Worm (Caenorhabditis elegans) whole organism, L1 larva: Measurements from ENCODE around the gene srh-100.

ENCODE experiments used
- C04F5.9 ChIP-seq: sonication (generic microtip); optimal IDR thresholded peaks from 2 replicates; lab custom pipeline; 2016; ENCODE audit warnings: missing genetic modification characterization, missing compliant biosample characterization
- C16A3.4 ChIP-seq: fragments of 150-350 bp; optimal IDR thresholded peaks from 2 replicates; lab custom pipeline; 2014; ENCODE audit warnings: missing biosample characterization, missing genetic modification characterization
- C34B4.2 ChIP-seq: sonication (generic microtip); optimal IDR thresholded peaks from 2 replicates; lab custom pipeline; 2017; ENCODE audit warnings: mild to moderate bottlenecking, missing genetic modification characterization, missing compliant biosample characterization
- F16B12.6 ChIP-seq: fragments of 150-350 bp; optimal IDR thresholded peaks from 2 replicates; lab custom pipeline; 2014; ENCODE audit warnings: missing biosample characterization, missing genetic modification characterization
- aha-1 ChIP-seq: fragments of 150-350 bp; optimal IDR thresholded peaks from 2 replicates; lab custom pipeline; 2014; ENCODE audit warnings: missing biosample characterization, missing genetic modification characterization
- alr-1 ChIP-seq: fragments of 200-800 bp; sonication (Bioruptor generic); optimal IDR thresholded peaks from 2 replicates; lab custom pipeline; 2018; ENCODE audit warnings: borderline replicate concordance, mild to moderate bottlenecking, missing genetic modification characterization, missing compliant biosample characterization
- ama-1 ChIP-seq: fragments of 150-350 bp; optimal IDR thresholded peaks from 2 replicates; lab custom pipeline; 2014
- ceh-63 ChIP-seq: fragments of 200-800 bp; sonication (Bioruptor generic); optimal IDR thresholded peaks from 2 replicates; lab custom pipeline; 2018; ENCODE audit warnings: mild to moderate bottlenecking, missing genetic modification characterization, missing compliant biosample characterization
- dpl-1 ChIP-seq, 3 experiments: fragments of 150-350 bp in 2 of 3; sonication (generic microtip) in 1 of 3; optimal IDR thresholded peaks; 2 replicates each; lab custom pipeline; 2014 to 2017; ENCODE audit warnings: missing biosample characterization in 3 of 3, missing genetic modification characterization in 3 of 3, missing genetic modification reagents in 3 of 3
- efl-1 ChIP-seq, 4 experiments: fragments of 150-350 bp; optimal IDR thresholded peaks in 3 of 4; peaks in 1 of 4; 1 replicate in 1 of 4; 2 replicates in 3 of 4; lab custom pipeline; 2014; ENCODE audit warnings: missing biosample characterization in 2 of 4, missing genetic modification characterization in 2 of 4, missing genetic modification reagents in 2 of 4
- fkh-10 ChIP-seq: sonication (generic microtip); optimal IDR thresholded peaks from 2 replicates; lab custom pipeline; 2017; ENCODE audit warnings: missing biosample characterization, missing genetic modification reagents, missing genetic modification characterization
- fkh-8 ChIP-seq: sonication (generic microtip); optimal IDR thresholded peaks from 2 replicates; lab custom pipeline; 2016; ENCODE audit warnings: mild to moderate bottlenecking, missing genetic modification characterization, missing compliant biosample characterization
- fos-1 ChIP-seq: fragments of 150-350 bp; optimal IDR thresholded peaks from 2 replicates; lab custom pipeline; 2014; ENCODE audit warnings: missing biosample characterization, missing genetic modification characterization
- grh-1 ChIP-seq: fragments of 200-800 bp; sonication (Bioruptor generic); IDR thresholded peaks from 2 replicates; pipeline ENCODE4 v1.3.6; 2022; ENCODE audit warnings: missing genetic modification reagents, missing genetic modification characterization, missing compliant biosample characterization
- hlh-4 ChIP-seq: sonication (generic microtip); optimal IDR thresholded peaks from 2 replicates; lab custom pipeline; 2016; ENCODE audit warnings: mild to moderate bottlenecking, missing genetic modification characterization, missing compliant biosample characterization
- isw-1 ChIP-seq: fragments of 200-800 bp; sonication (Bioruptor generic); IDR thresholded peaks from 2 replicates; pipeline ENCODE4 v1.3.6; 2022; ENCODE audit warnings: missing genetic modification characterization, missing compliant biosample characterization
- lin-15B ChIP-seq: fragments of 150-350 bp; sonication (generic microtip); optimal IDR thresholded peaks from 3 replicates; lab custom pipeline; 2014; ENCODE audit warnings: missing biosample characterization, missing genetic modification characterization
- mab-9 ChIP-seq: fragments of 200-800 bp; sonication (Bioruptor generic); IDR thresholded peaks from 2 replicates; pipeline ENCODE4 v1.3.6; 2022; ENCODE audit warnings: missing genetic modification reagents, missing genetic modification characterization, missing compliant biosample characterization
- nhr-12 ChIP-seq: sonication (generic microtip); optimal IDR thresholded peaks from 2 replicates; lab custom pipeline; 2017; ENCODE audit warnings: missing biosample characterization, missing genetic modification characterization
- nhr-237 ChIP-seq: fragments of 150-350 bp; optimal IDR thresholded peaks from 2 replicates; lab custom pipeline; 2014; ENCODE audit warnings: missing biosample characterization, missing genetic modification characterization
- nhr-71 ChIP-seq: sonication (generic microtip); optimal IDR thresholded peaks from 2 replicates; lab custom pipeline; 2016; ENCODE audit warnings: mild to moderate bottlenecking, missing genetic modification characterization, moderate library complexity, missing compliant biosample characterization
- nhr-77 ChIP-seq: fragments of 150-350 bp; optimal IDR thresholded peaks from 2 replicates; lab custom pipeline; 2014; ENCODE audit warnings: missing biosample characterization, missing genetic modification characterization
- nhr-85 ChIP-seq: sonication (generic microtip); peaks from one replicate; lab custom pipeline; 2016; ENCODE audit warnings: missing genetic modification characterization, inconsistent platforms, missing compliant biosample characterization
- nhr-90 ChIP-seq: sonication (generic microtip); optimal IDR thresholded peaks from 2 replicates; lab custom pipeline; 2016; ENCODE audit warnings: mild to moderate bottlenecking, missing genetic modification characterization, missing compliant biosample characterization; ENCODE audit not compliant: poor library complexity
- pag-3 ChIP-seq: sonication (generic microtip); optimal IDR thresholded peaks from 2 replicates; lab custom pipeline; 2017; ENCODE audit warnings: missing genetic modification characterization, mild to moderate bottlenecking, missing compliant biosample characterization, antibody characterized with exemption, borderline replicate concordance; ENCODE audit not compliant: insufficient read depth
- pax-3 ChIP-seq: fragments of 200-800 bp; sonication (Bioruptor generic); optimal IDR thresholded peaks from 2 replicates; lab custom pipeline; 2018; ENCODE audit warnings: mild to moderate bottlenecking, missing genetic modification characterization, moderate library complexity, missing compliant biosample characterization
- rnt-1 ChIP-seq: sonication (generic microtip); optimal IDR thresholded peaks from 2 replicates; lab custom pipeline; 2016; ENCODE audit warnings: mild to moderate bottlenecking, missing genetic modification characterization, moderate library complexity, missing compliant biosample characterization
- skn-1 ChIP-seq: fragments of 150-350 bp; optimal IDR thresholded peaks from 2 replicates; lab custom pipeline; 2014; ENCODE audit warnings: missing biosample characterization, missing genetic modification characterization
- snpc-4 ChIP-seq: fragments of 150-350 bp; optimal IDR thresholded peaks from 2 replicates; lab custom pipeline; 2014; ENCODE audit warnings: missing biosample characterization, missing genetic modification characterization
- sox-4 ChIP-seq: sonication (generic microtip); optimal IDR thresholded peaks from 2 replicates; lab custom pipeline; 2016; ENCODE audit warnings: missing genetic modification characterization, missing compliant biosample characterization
- sup-37 ChIP-seq: fragments of 200-800 bp; sonication (Bioruptor generic); optimal IDR thresholded peaks from 2 replicates; lab custom pipeline; 2018; ENCODE audit warnings: mild to moderate bottlenecking, missing genetic modification characterization, missing compliant biosample characterization
- swsn-7 ChIP-seq: sonication (generic microtip); optimal IDR thresholded peaks from 2 replicates; lab custom pipeline; 2016; ENCODE audit warnings: missing genetic modification characterization, missing compliant biosample characterization
- unc-130 ChIP-seq: fragments of 150-350 bp; optimal IDR thresholded peaks from 2 replicates; lab custom pipeline; 2017; ENCODE audit warnings: missing biosample characterization, missing genetic modification characterization, inconsistent platforms
- unc-30 ChIP-seq: sonication (generic microtip); optimal IDR thresholded peaks from 2 replicates; lab custom pipeline; 2017; ENCODE audit warnings: missing biosample characterization, missing genetic modification characterization
- unc-98 ChIP-seq: fragments of 200-800 bp; sonication (Bioruptor generic); IDR thresholded peaks from 2 replicates; pipeline ENCODE4 v1.3.6; 2022; ENCODE audit warnings: missing genetic modification characterization, missing compliant biosample characterization
- xbp-1 ChIP-seq: sonication (generic microtip); optimal IDR thresholded peaks from 2 replicates; lab custom pipeline; 2016; ENCODE audit warnings: missing genetic modification characterization, missing compliant biosample characterization
- zip-4 ChIP-seq: fragments of 200-800 bp; sonication (Bioruptor generic); optimal IDR thresholded peaks from 2 replicates; lab custom pipeline; 2018; ENCODE audit warnings: mild to moderate bottlenecking, missing genetic modification characterization, moderate library complexity, missing compliant biosample characterization
- ztf-4 ChIP-seq: fragments of 150-350 bp; optimal IDR thresholded peaks from 2 replicates; lab custom pipeline; 2014; ENCODE audit warnings: missing biosample characterization, missing genetic modification characterization

Gene srh-100

ce11 chrII:3675176-3675575, 39.3 kb downstream of the srh-100 start, which contains the start of gene F19B10.2:
Gene F19B10.2 (plus strand): TSS chrII:3675476.
- TF ChIP-seq ztf-4 (tag; lab: Kevin White, UChicago) (no peak), F16B12.6 (tag; lab: Kevin White, UChicago) (no peak), nhr-77 (no peak), C34B4.2 (tag; lab: Kevin White, UChicago) (no peak), nhr-85 (tag; lab: Kevin White, UChicago) (no peak), nhr-71 (no peak), rnt-1 (tag; lab: Kevin White, UChicago) (no peak), C16A3.4 (no peak), nhr-12 (no peak), sox-4 (tag; lab: Kevin White, UChicago) (no peak), nhr-237 (tag; lab: Kevin White, UChicago) (no peak), grh-1 (GFP tag; lab: Robert Waterston, UW) (no peak), lin-15B (tag; lab: Kevin White, UChicago) (no peak), nhr-90 (tag; lab: Kevin White, UChicago) (no peak), ceh-63 (no peak), dpl-1 (GFP tag; optimal IDR thresholded peaks at IDR 0.05; lab: Kevin White, UChicago) (no peak), unc-98 (GFP tag; lab: Robert Waterston, UW) (no peak)
- TF ChIP-seq, all 84 proteins: peak for 0

ce11 chrII:3673493-3673892, 41.0 kb downstream of the srh-100 start, which contains the start of gene sea-1:
Gene sea-1 (minus strand): TSS chrII:3673593.
- no peak for TF ChIP-seq mab-9
- TF ChIP-seq C16A3.4, result no peak
- TF ChIP-seq nhr-90 (tag; lab: Kevin White, UChicago), result no peak

ce11 chrII:3670956-3671355, 43.5 kb downstream of the srh-100 start, which contains the start of gene srx-98:
Gene srx-98 (minus strand): TSS chrII:3671056.
- no peak for TF ChIP-seq aha-1 (tag; lab: Kevin White, UChicago)
- no peak for TF ChIP-seq fkh-8 (tag; lab: Kevin White, UChicago)
- TF ChIP-seq nhr-77, result no peak
- no peak for TF ChIP-seq fos-1 (tag; lab: Kevin White, UChicago)
- no peak for TF ChIP-seq swsn-7 (tag; lab: Kevin White, UChicago)
- TF ChIP-seq xbp-1 (tag; lab: Kevin White, UChicago), result no peak
- TF ChIP-seq mab-9, result no peak
- no peak for TF ChIP-seq pag-3 (tag; lab: Kevin White, UChicago)
- TF ChIP-seq unc-30 (tag; lab: Kevin White, UChicago), result no peak
- no peak for TF ChIP-seq isw-1
- no peak for TF ChIP-seq hlh-4 (tag; lab: Kevin White, UChicago)
- no peak for TF ChIP-seq snpc-4 (tag; lab: Kevin White, UChicago)
- TF ChIP-seq nhr-237 (tag; lab: Kevin White, UChicago), result no peak
- no peak for TF ChIP-seq skn-1 (tag; lab: Kevin White, UChicago)
- no peak for TF ChIP-seq fkh-10 (GFP tag; lab: Kevin White, UChicago)
- no peak for TF ChIP-seq alr-1 (tag; lab: Kevin White, UChicago)
- no peak for TF ChIP-seq C04F5.9
- TF ChIP-seq, all 84 proteins: peak for 0

ce11 chrII:3669315-3669714, 45.2 kb downstream of the srh-100 start, which contains the start of gene srx-97:
Gene srx-97 (minus strand): TSS chrII:3669415.
- TF ChIP-seq ama-1 (no peak), lin-15B (tag; lab: Kevin White, UChicago) (no peak), C04F5.9 (no peak), efl-1 (optimal IDR thresholded peaks at IDR 0.05; lab: Kevin White, UChicago) (no peak), efl-1 (GFP tag; optimal IDR thresholded peaks at IDR 0.05 in 1 of 2; lab: Kevin White, UChicago) (no peak), zip-4 (no peak), nhr-12 (no peak), alr-1 (tag; lab: Kevin White, UChicago) (no peak), unc-130 (tag; lab: Kevin White, UChicago) (no peak), ztf-4 (tag; lab: Kevin White, UChicago) (no peak), pax-3 (tag; lab: Kevin White, UChicago) (no peak), F16B12.6 (tag; lab: Kevin White, UChicago) (no peak), sup-37 (GFP tag; lab: Kevin White, UChicago) (no peak)
